Worm (Caenorhabditis elegans): ENCODE results near the gene C25G6.1.

C25G6.1 gene

ce11 chrX:1245717-1246116 lies 25.0 kb upstream of the C25G6.1 start, which contains the start of gene tsp-9:
TSS of gene tsp-9 (plus strand) at chrX:1246017.
- TF ChIP-seq elt-2 (tag; optimal IDR thresholded peaks at IDR 0.05) (peak; percentile 47), lin-35 (GFP tag; optimal IDR thresholded peaks at IDR 0.05) (peak in 1 of 2 experiments; percentile 25), aly-2 (tag; optimal IDR thresholded peaks at IDR 0.05) (no peak)

- no peak for TF ChIP-seq C04F5.9 (tag; optimal IDR thresholded peaks at IDR 0.05)
- no peak for TF ChIP-seq efl-1 (optimal IDR thresholded peaks at IDR 0.05)
- TF ChIP-seq efl-1 (GFP tag; optimal IDR thresholded peaks at IDR 0.05 in 1 of 2), result peak in 1 of 2 experiments; percentile 24
These were observed 21.0 kb upstream of the C25G6.1 start, which contains the start of gene C25G6.4 for ce11 chrX:1249738-1250137. TSS of gene C25G6.4 (minus strand) at chrX:1249838.

DNA sequence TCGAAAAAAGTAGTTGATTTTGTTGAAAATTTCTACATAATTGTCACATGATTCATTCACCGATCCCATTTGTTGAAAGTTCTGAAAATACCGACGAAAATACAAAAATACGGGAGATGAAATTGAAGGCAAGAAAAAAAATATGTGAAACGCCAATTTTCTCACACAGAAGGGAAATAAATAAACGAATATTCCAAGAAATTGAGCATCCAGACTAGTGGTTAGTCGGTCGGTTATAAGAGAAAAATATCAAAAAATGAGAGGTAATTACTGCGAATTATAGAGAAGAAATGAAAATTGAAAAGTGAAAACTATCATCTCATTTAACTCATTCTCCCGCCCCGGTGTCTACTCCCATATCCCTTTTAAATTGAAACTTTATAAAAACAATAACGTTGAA lies 15.2 kb upstream of the C25G6.1 start, which contains the start of gene npr-11:
TSS of gene npr-11 (minus strand) at position 101 of the 400 bp plus-strand sequence.
- TF ChIP-seq efl-1 (optimal IDR thresholded peaks at IDR 0.05) (no peak), efl-1 (GFP tag; optimal IDR thresholded peaks at IDR 0.05 in 1 of 2) (peak in 1 of 2 experiments; percentile 64), fkh-4 (tag; optimal IDR thresholded peaks at IDR 0.05; ENCODE audit: borderline replicate concordance) (no peak)

- TF ChIP-seq nhr-12 (tag; optimal IDR thresholded peaks at IDR 0.05) (no peak), nhr-77 (tag; optimal IDR thresholded peaks at IDR 0.05) (no peak), ceh-88 (GFP tag; IDR thresholded peaks at IDR 0.05) (no peak), grh-1 (GFP tag; IDR thresholded peaks at IDR 0.05) (no peak), snu-23 (GFP tag; optimal IDR thresholded peaks at IDR 0.05) (no peak), fkh-8 (tag; optimal IDR thresholded peaks at IDR 0.05) (no peak), ceh-63 (GFP tag; optimal IDR thresholded peaks at IDR 0.05) (no peak), dpl-1 (GFP tag; optimal IDR thresholded peaks at IDR 0.05) (no peak), lin-39 (tag; optimal IDR thresholded peaks at IDR 0.05) (no peak), ces-1 (GFP tag; optimal IDR thresholded peaks at IDR 0.05) (no peak)
These were observed 13.0 kb upstream of the C25G6.1 start for ce11 chrX:1257668-1258067.

DNA sequence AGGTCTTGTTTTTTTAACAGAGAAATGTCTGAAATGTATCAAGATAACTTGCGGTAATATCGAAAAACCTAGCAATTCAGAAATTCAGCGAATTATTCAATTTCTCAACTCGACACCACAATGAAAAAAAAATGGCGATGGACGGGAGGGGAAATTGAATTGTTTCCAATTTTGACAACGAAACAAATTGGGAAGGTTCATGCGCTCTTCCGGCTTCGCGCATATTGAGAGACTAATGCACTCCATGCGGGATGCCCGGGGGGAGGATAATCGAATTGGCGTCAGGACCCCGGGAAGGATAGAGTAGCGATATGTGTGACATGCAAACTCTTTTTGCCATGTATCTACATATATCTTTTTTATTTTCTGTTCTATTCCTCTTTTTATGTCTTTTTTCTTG lies 5.4 kb upstream of the C25G6.1 start:
- TF ChIP-seq lin-14 (GFP tag; optimal IDR thresholded peaks at IDR 0.05), result peak; percentile 90
- TF ChIP-seq tbx-2 (tag; optimal IDR thresholded peaks at IDR 0.05), result peak; percentile 60
- peak; percentile 57 for TF ChIP-seq ces-1 (GFP tag; optimal IDR thresholded peaks at IDR 0.05)
- TF ChIP-seq ama-1 (optimal IDR thresholded peaks at IDR 0.05), result no peak
- TF ChIP-seq nhr-47 (tag; optimal IDR thresholded peaks at IDR 0.05), result peak; percentile 35
- TF ChIP-seq unc-62 (GFP tag; optimal IDR thresholded peaks at IDR 0.05), result no peak
- peak; percentile 9 for TF ChIP-seq ceh-8 (GFP tag; optimal IDR thresholded peaks at IDR 0.05)
- no peak for TF ChIP-seq jun-1 (tag; optimal IDR thresholded peaks at IDR 0.05)
- TF ChIP-seq C04F5.9 (tag; optimal IDR thresholded peaks at IDR 0.05), result no peak
- peak; percentile 36 for TF ChIP-seq nhr-71 (tag; optimal IDR thresholded peaks at IDR 0.05)

DNA sequence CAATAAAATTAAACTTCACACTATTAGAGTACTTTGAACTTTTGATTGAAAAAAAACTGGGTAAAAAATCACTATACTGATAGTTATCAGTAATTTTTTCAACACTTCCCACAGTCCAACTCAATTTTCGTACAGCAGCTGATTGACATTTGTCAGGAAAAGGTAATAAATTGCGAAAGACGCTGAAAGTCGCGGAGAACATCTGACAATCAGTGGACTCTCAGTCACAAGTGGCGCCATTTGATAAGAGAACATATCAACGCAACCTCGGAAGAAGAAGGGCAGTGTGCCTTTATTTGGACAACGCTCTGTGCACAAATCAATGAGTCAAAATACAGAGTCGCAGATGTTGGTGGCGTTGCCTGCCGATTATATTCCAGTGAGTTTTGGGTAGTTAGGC lies 1.8 kb downstream of the C25G6.1 start, which contains the start of gene C52B11.5:
TSS of gene C52B11.5 (plus strand) at position 250 of the 400 bp plus-strand sequence.
- no peak for TF ChIP-seq sup-37 (GFP tag; optimal IDR thresholded peaks at IDR 0.05)
- no peak for TF ChIP-seq tbx-2 (tag; optimal IDR thresholded peaks at IDR 0.05)
- TF ChIP-seq lsy-2 (tag; optimal IDR thresholded peaks at IDR 0.05), result no peak
- TF ChIP-seq skn-1 (tag; optimal IDR thresholded peaks at IDR 0.05), result no peak
- TF ChIP-seq zip-4 (GFP tag; optimal IDR thresholded peaks at IDR 0.05), result no peak
- TF ChIP-seq unc-30 (tag; optimal IDR thresholded peaks at IDR 0.05), result no peak
- TF ChIP-seq hlh-17 (GFP tag; optimal IDR thresholded peaks at IDR 0.05; ENCODE audit: borderline replicate concordance), result no peak
- TF ChIP-seq ztf-4 (tag; optimal IDR thresholded peaks at IDR 0.05), result no peak
- no peak for TF ChIP-seq snpc-4 (tag; optimal IDR thresholded peaks at IDR 0.05)
- TF ChIP-seq irx-1 (tag; optimal IDR thresholded peaks at IDR 0.05), result no peak
- no peak for TF ChIP-seq nhr-84 (tag; optimal IDR thresholded peaks at IDR 0.05)
- TF ChIP-seq egl-27 (tag; optimal IDR thresholded peaks at IDR 0.05), result no peak
- TF ChIP-seq C04F5.9 (tag; optimal IDR thresholded peaks at IDR 0.05), result no peak
- no peak for TF ChIP-seq efl-3 (GFP tag; optimal IDR thresholded peaks at IDR 0.05)
- no peak for TF ChIP-seq nhr-11 (tag; optimal IDR thresholded peaks at IDR 0.05)
- no peak for TF ChIP-seq ces-1 (GFP tag; optimal IDR thresholded peaks at IDR 0.05)
- TF ChIP-seq tlp-1 (tag; optimal IDR thresholded peaks at IDR 0.05), result no peak
- no peak for TF ChIP-seq hpl-2 (GFP tag; optimal IDR thresholded peaks at IDR 0.05)
- no peak for TF ChIP-seq ets-5 (GFP tag; IDR thresholded peaks at IDR 0.05)
- TF ChIP-seq lin-14 (GFP tag; optimal IDR thresholded peaks at IDR 0.05), result peak; percentile 6
- no peak for TF ChIP-seq fkh-4 (tag; optimal IDR thresholded peaks at IDR 0.05; ENCODE audit: borderline replicate concordance)
- TF ChIP-seq ceh-82 (tag; optimal IDR thresholded peaks at IDR 0.05), result no peak
- TF ChIP-seq pqm-1 (tag; optimal IDR thresholded peaks at IDR 0.05), result peak; percentile 89
- TF ChIP-seq swsn-7 (tag; optimal IDR thresholded peaks at IDR 0.05), result no peak
